Worm (Caenorhabditis elegans) whole organism, L3 larva: ENCODE data around the gene cutl-4.

Source experiments
- elt-3 ChIP-seq, 3 experiments: fragments of 150-350 bp in 1 of 3; sonication (generic microtip) in 2 of 3; optimal IDR thresholded peaks; 2 replicates in 2 of 3; 4 replicates in 1 of 3; lab custom pipeline; 2014 to 2017; ENCODE audit warnings: missing biosample characterization in 3 of 3, missing genetic modification characterization in 3 of 3
- fkh-10 ChIP-seq: sonication (generic microtip); optimal IDR thresholded peaks from 2 replicates; lab custom pipeline; 2017; ENCODE audit warnings: missing biosample characterization, missing genetic modification reagents, missing genetic modification characterization
- jun-1 ChIP-seq: fragments of 150-350 bp; optimal IDR thresholded peaks from 2 replicates; lab custom pipeline; 2014; ENCODE audit warnings: missing biosample characterization, missing genetic modification reagents, missing genetic modification characterization
- nhr-25 ChIP-seq: sonication (generic microtip); optimal IDR thresholded peaks from 2 replicates; lab custom pipeline; 2017; ENCODE audit warnings: missing biosample characterization, missing genetic modification characterization
- unc-62 ChIP-seq: fragments of 150-350 bp; sonication (generic microtip); optimal IDR thresholded peaks from 4 replicates; lab custom pipeline; 2014; ENCODE audit warnings: missing biosample characterization, missing genetic modification reagents, missing genetic modification characterization

ce11 chrV:17723142-17723781 lies 16.4 kb downstream of the cutl-4 start:
- TF ChIP-seq nhr-25 (tag; lab: Kevin White, UChicago) (no peak), fkh-10 (no peak), elt-3 (tag; optimal IDR thresholded peaks at IDR 0.05; lab: Kevin White, UChicago) (no peak), unc-62 (GFP tag; lab: Kevin White, UChicago) (no peak), jun-1 (no peak)
